Fruit fly (Drosophila melanogaster) whole organism, embryonic: Measurements from ENCODE around the gene Cyp4d21.

Experiments used
- Bgb ChIP-seq: fragments of 200-800 bp; sonication (Bioruptor generic); IDR thresholded peaks from 2 replicates; pipeline ENCODE4 v1.3.6; 2022; ENCODE audit warnings: missing biosample characterization, missing genetic modification characterization; ENCODE audit not compliant: partially characterized antibody
- CG10209 ChIP-seq: fragments of 200-800 bp; sonication (Bioruptor generic); optimal IDR thresholded peaks from 3 replicates; lab custom pipeline; 2017; ENCODE audit warnings: missing biosample characterization, mild to moderate bottlenecking, missing genetic modification characterization, missing genetic modification reagents
- CG10274 ChIP-seq: fragments of 200-800 bp; sonication (Bioruptor generic); optimal IDR thresholded peaks from 3 replicates; lab custom pipeline; 2017; ENCODE audit warnings: missing biosample characterization, mild to moderate bottlenecking, missing genetic modification characterization
- CG11456 ChIP-seq: fragments of 200-800 bp; sonication (Bioruptor generic); IDR thresholded peaks from 3 replicates; pipeline ENCODE4 v1.3.6; 2022; ENCODE audit warnings: missing biosample characterization, missing genetic modification characterization
- CG11695 ChIP-seq: fragments of 200-800 bp; sonication (Bioruptor generic); IDR thresholded peaks from 3 replicates; pipeline ENCODE4 v1.3.6; 2022; ENCODE audit warnings: missing biosample characterization, missing genetic modification characterization
- CG13123 ChIP-seq: fragments of 200-800 bp; sonication (Bioruptor generic); optimal IDR thresholded peaks from 2 replicates; lab custom pipeline; 2016; ENCODE audit warnings: missing biosample characterization, missing genetic modification characterization
- CG14965 ChIP-seq: fragments of 200-800 bp; sonication (Bioruptor generic); optimal IDR thresholded peaks from 2 replicates; lab custom pipeline; 2016; ENCODE audit warnings: missing biosample characterization, missing genetic modification characterization, borderline replicate concordance
- CG15269 ChIP-seq: fragments of 200-800 bp; sonication (Bioruptor generic); optimal IDR thresholded peaks from 2 replicates; lab custom pipeline; 2018; ENCODE audit warnings: missing biosample characterization, mild to moderate bottlenecking, missing genetic modification characterization, moderate library complexity
- CG1602 ChIP-seq: fragments of 200-800 bp; sonication (Bioruptor generic); optimal IDR thresholded peaks from 3 replicates; lab custom pipeline; 2016; ENCODE audit warnings: missing biosample characterization, missing genetic modification characterization
- CG16779 ChIP-seq: fragments of 200-800 bp; sonication (Bioruptor generic); IDR thresholded peaks from 2 replicates; pipeline ENCODE4 v1.3.6; 2022; ENCODE audit warnings: missing biosample characterization, missing genetic modification characterization
- CG17612 ChIP-seq: fragments of 200-800 bp; sonication (Bioruptor generic); IDR thresholded peaks from 2 replicates; pipeline ENCODE4 v1.3.6; 2022; ENCODE audit warnings: missing biosample characterization, missing genetic modification characterization
- CG2129 ChIP-seq: fragments of 200-800 bp; sonication (Bioruptor generic); IDR thresholded peaks from 2 replicates; pipeline ENCODE4 v1.3.6; 2022; ENCODE audit warnings: missing biosample characterization, missing genetic modification characterization; ENCODE audit not compliant: partially characterized antibody
- CG3281 ChIP-seq: fragments of 200-800 bp; sonication (Bioruptor generic); optimal IDR thresholded peaks from 3 replicates; lab custom pipeline; 2017; ENCODE audit warnings: missing biosample characterization, mild to moderate bottlenecking, missing genetic modification characterization
- CG34224 ChIP-seq: fragments of 200-800 bp; sonication (Bioruptor generic); IDR thresholded peaks from 3 replicates; pipeline ENCODE4 v1.3.6; 2022; ENCODE audit warnings: missing biosample characterization, missing genetic modification characterization; ENCODE audit not compliant: partially characterized antibody
- CG3995 ChIP-seq: fragments of 200-800 bp; sonication (Bioruptor generic); optimal IDR thresholded peaks from 3 replicates; lab custom pipeline; 2016; ENCODE audit warnings: missing biosample characterization, missing genetic modification characterization
- CG4820 ChIP-seq: fragments of 200-800 bp; sonication (Bioruptor generic); optimal IDR thresholded peaks from 3 replicates; lab custom pipeline; 2016; ENCODE audit warnings: missing biosample characterization, missing genetic modification characterization
- CG8281 ChIP-seq: fragments of 200-800 bp; sonication (Bioruptor generic); optimal IDR thresholded peaks from 2 replicates; lab custom pipeline; 2018; ENCODE audit warnings: missing biosample characterization, mild to moderate bottlenecking, missing genetic modification characterization, moderate library complexity
- CG9215 ChIP-seq: fragments of 200-800 bp; sonication (Bioruptor generic); IDR thresholded peaks from 2 replicates; pipeline ENCODE4 v1.3.6; 2022; ENCODE audit warnings: missing biosample characterization, missing genetic modification characterization
- CG9437 ChIP-seq: fragments of 200-800 bp; sonication (Bioruptor generic); optimal IDR thresholded peaks from 2 replicates; lab custom pipeline; 2018; ENCODE audit warnings: missing biosample characterization, mild to moderate bottlenecking, missing genetic modification characterization
- CoRest ChIP-seq: fragments of 200-800 bp; sonication (Bioruptor generic); optimal IDR thresholded peaks from 3 replicates; lab custom pipeline; 2018; ENCODE audit warnings: missing biosample characterization, mild to moderate bottlenecking, missing genetic modification characterization, moderate library complexity
- D19B ChIP-seq: fragments of 200-800 bp; sonication (Bioruptor generic); optimal IDR thresholded peaks from 2 replicates; lab custom pipeline; 2017; ENCODE audit warnings: missing biosample characterization, mild to moderate bottlenecking, missing genetic modification characterization
- Dad ChIP-seq: fragments of 200-800 bp; sonication (Bioruptor generic); optimal IDR thresholded peaks from 3 replicates; lab custom pipeline; 2016; ENCODE audit warnings: missing biosample characterization, missing genetic modification characterization
- Deaf1 ChIP-seq: fragments of 200-800 bp; optimal IDR thresholded peaks from 3 replicates; lab custom pipeline; 2019; ENCODE audit warnings: missing biosample characterization, mild to moderate bottlenecking, missing genetic modification characterization, moderate library complexity
- Dek ChIP-seq: fragments of 200-800 bp; sonication (Bioruptor generic); optimal IDR thresholded peaks from 3 replicates; lab custom pipeline; 2019; ENCODE audit warnings: missing biosample characterization, mild to moderate bottlenecking, missing genetic modification characterization, moderate library complexity
- HLH3B ChIP-seq: fragments of 200-800 bp; sonication (Bioruptor generic); IDR thresholded peaks from 2 replicates; pipeline ENCODE4 v1.3.6; 2022; ENCODE audit warnings: missing biosample characterization, missing genetic modification characterization
- HmgD ChIP-seq: fragments of 200-800 bp; sonication (Bioruptor generic); optimal IDR thresholded peaks from 3 replicates; lab custom pipeline; 2016; ENCODE audit warnings: missing biosample characterization, missing genetic modification characterization
- HmgZ ChIP-seq: fragments of 200-800 bp; sonication (Bioruptor generic); optimal IDR thresholded peaks from 2 replicates; lab custom pipeline; 2018; ENCODE audit warnings: missing biosample characterization, mild to moderate bottlenecking, missing genetic modification characterization
- Hr3 ChIP-seq: fragments of 200-800 bp; sonication (Bioruptor generic); optimal IDR thresholded peaks from 3 replicates; lab custom pipeline; 2016; ENCODE audit warnings: missing biosample characterization, missing genetic modification characterization
- Hr51 ChIP-seq, 2 experiments: fragments of 200-800 bp; sonication (Bioruptor generic); optimal IDR thresholded peaks; 2 replicates in 1 of 2; 3 replicates in 1 of 2; lab custom pipeline; 2016 to 2018; ENCODE audit warnings: missing biosample characterization in 2 of 2, missing genetic modification characterization in 2 of 2, mild to moderate bottlenecking in 1 of 2, moderate library complexity in 1 of 2
- Meics ChIP-seq: fragments of 200-800 bp; sonication (Bioruptor generic); optimal IDR thresholded peaks from 2 replicates; lab custom pipeline; 2017; ENCODE audit warnings: missing biosample characterization, mild to moderate bottlenecking, missing genetic modification characterization
- Tbp ChIP-seq: fragments of >200 bp; optimal IDR thresholded peaks from 2 replicates; lab custom pipeline; 2018; ENCODE audit warnings: missing biosample characterization, missing genetic modification characterization
- Vsx1 ChIP-seq: fragments of 200-800 bp; sonication (Bioruptor generic); optimal IDR thresholded peaks from 2 replicates; lab custom pipeline; 2017; ENCODE audit warnings: missing biosample characterization, mild to moderate bottlenecking, missing genetic modification characterization, missing genetic modification reagents
- bbx ChIP-seq: fragments of 200-800 bp; sonication (Bioruptor generic); IDR thresholded peaks from 2 replicates; pipeline ENCODE4 v1.3.6; 2022; ENCODE audit warnings: missing biosample characterization, missing genetic modification characterization; ENCODE audit not compliant: partially characterized antibody
- cato ChIP-seq: fragments of 200-800 bp; sonication (Bioruptor generic); optimal IDR thresholded peaks from 2 replicates; lab custom pipeline; 2016; ENCODE audit warnings: missing biosample characterization, missing genetic modification characterization, borderline replicate concordance
- caup ChIP-seq: fragments of 200-800 bp; sonication (Bioruptor generic); optimal IDR thresholded peaks from 3 replicates; lab custom pipeline; 2017; ENCODE audit warnings: missing biosample characterization, mild to moderate bottlenecking, missing genetic modification characterization, moderate library complexity; ENCODE audit not compliant: severe bottlenecking
- exex ChIP-seq: fragments of 200-800 bp; sonication (Bioruptor generic); optimal IDR thresholded peaks from 4 replicates; lab custom pipeline; 2018; ENCODE audit warnings: missing biosample characterization, mild to moderate bottlenecking, missing genetic modification characterization, moderate library complexity
- gce ChIP-seq: fragments of 200-800 bp; sonication (Bioruptor generic); IDR thresholded peaks from 3 replicates; pipeline ENCODE4 v1.3.6; 2022; ENCODE audit warnings: missing biosample characterization, missing genetic modification characterization
- jing ChIP-seq: fragments of 200-800 bp; sonication (Bioruptor generic); optimal IDR thresholded peaks from 2 replicates; lab custom pipeline; 2018; ENCODE audit warnings: missing biosample characterization, mild to moderate bottlenecking, missing genetic modification characterization
- kni ChIP-seq: fragments of 200-800 bp; sonication (Bioruptor generic); optimal IDR thresholded peaks from 3 replicates; lab custom pipeline; 2017; ENCODE audit warnings: mild to moderate bottlenecking, missing biosample characterization, missing genetic modification reagents, missing genetic modification characterization
- pros ChIP-seq: fragments of 200-800 bp; sonication (Bioruptor generic); optimal IDR thresholded peaks from 3 replicates; lab custom pipeline; 2019; ENCODE audit warnings: missing biosample characterization, mild to moderate bottlenecking, missing genetic modification characterization, moderate library complexity
- run ChIP-seq: fragments of 200-800 bp; sonication (Bioruptor generic); optimal IDR thresholded peaks from 3 replicates; lab custom pipeline; 2018; ENCODE audit warnings: missing biosample characterization, mild to moderate bottlenecking, missing genetic modification characterization
- sens ChIP-seq: fragments of 200-800 bp; sonication (Bioruptor generic); peaks from one replicate; lab custom pipeline; 2016; ENCODE audit warnings: missing biosample characterization, missing genetic modification characterization
- unc-4 ChIP-seq: fragments of 200-800 bp; sonication (Bioruptor generic); IDR thresholded peaks from 2 replicates; pipeline ENCODE4 v1.3.6; 2022; ENCODE audit warnings: missing biosample characterization, missing genetic modification characterization; ENCODE audit not compliant: partially characterized antibody
- unpg ChIP-seq: fragments of 200-800 bp; sonication (Bioruptor generic); optimal IDR thresholded peaks from 3 replicates; lab custom pipeline; 2018; ENCODE audit warnings: missing biosample characterization, mild to moderate bottlenecking, missing genetic modification characterization, moderate library complexity
- wdn ChIP-seq: fragments of 200-800 bp; sonication (Bioruptor generic); IDR thresholded peaks from 2 replicates; pipeline ENCODE4 v1.3.6; 2022; ENCODE audit warnings: missing biosample characterization, missing genetic modification characterization
- z ChIP-seq: fragments of 200-800 bp; sonication (Bioruptor generic); IDR thresholded peaks from 3 replicates; pipeline ENCODE4 v1.3.6; 2022; ENCODE audit warnings: missing biosample characterization, missing genetic modification characterization
- zen ChIP-seq: fragments of 200-800 bp; sonication (Bioruptor generic); optimal IDR thresholded peaks from 3 replicates; lab custom pipeline; 2018; ENCODE audit warnings: missing biosample characterization, mild to moderate bottlenecking, missing genetic modification characterization, moderate library complexity

The Cyp4d21 gene

DNA sequence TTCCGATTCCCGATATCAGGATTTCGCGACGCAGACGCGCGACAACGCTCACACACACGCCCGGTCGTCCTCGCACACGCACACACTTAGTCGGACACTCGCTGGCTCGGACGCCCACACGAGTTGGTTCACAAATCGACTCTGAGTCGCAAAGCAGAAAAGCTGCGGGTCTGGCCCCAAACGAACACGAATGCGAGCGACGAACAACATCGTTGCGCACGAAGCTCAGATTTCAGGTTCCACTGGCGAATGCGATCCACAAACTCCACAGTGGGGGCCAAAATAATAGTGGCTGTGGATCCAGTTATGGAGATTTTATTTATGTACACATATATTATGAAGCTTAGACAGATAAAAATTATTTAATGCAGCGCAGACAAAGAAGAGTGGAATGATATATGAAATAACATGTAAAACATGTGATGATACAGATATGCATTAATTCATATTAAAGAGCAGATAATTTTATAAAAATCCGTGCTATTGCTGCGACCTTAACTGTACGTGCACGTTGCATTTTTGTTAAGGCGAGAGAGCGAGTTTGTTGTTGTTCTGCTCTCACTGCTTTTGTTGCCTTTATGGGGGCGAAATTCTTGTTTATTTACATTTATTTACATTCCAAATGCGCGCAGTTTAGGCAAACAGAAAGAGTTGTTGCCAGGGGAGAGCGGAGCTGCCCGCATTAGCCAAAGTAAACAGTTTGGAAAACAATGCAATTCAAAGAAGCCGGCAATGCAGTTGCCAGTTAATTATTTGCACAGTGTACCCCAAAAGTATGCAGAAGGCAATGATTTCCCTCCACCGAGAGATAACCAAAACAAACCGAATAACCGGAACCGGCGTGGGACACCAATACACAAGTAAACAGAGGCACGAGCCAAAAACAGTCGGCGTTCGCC is 28.7 kb upstream of the Cyp4d21 start (continued):
- TF ChIP-seq CG9215 = no peak; the same call in 1 of the 2 replicates
- no peak for TF ChIP-seq CG2129
- peak; percentile 5 for TF ChIP-seq CG9437 (GFP tag; lab: Kevin White, UChicago)
- 0 out of 2 replicates have a peak, but pooled peaks have one; percentile 35 for TF ChIP-seq CG16779 (GFP tag; lab: Robert Waterston, UW)
- peak; percentile 42 for TF ChIP-seq HmgZ
- peak; percentile 95 for TF ChIP-seq kni (GFP tag; lab: Kevin White, UChicago)
- TF ChIP-seq Tbp = no peak
- no peak for TF ChIP-seq unc-4
- no peak for TF ChIP-seq CG11456 (GFP tag; lab: Robert Waterston, UW)
- TF ChIP-seq wdn = 0 out of 2 replicates have a peak, but pooled peaks have one; percentile 18
- TF ChIP-seq CG11695 = peak; percentile 87
- peak; percentile 9 for TF ChIP-seq CG1602 (GFP tag; lab: Kevin White, UChicago)
- TF ChIP-seq zen (tag; lab: Kevin White, UChicago) = peak; percentile 77
- no peak for TF ChIP-seq CG3995 (GFP tag; lab: Kevin White, UChicago)
- TF ChIP-seq Vsx1 (GFP tag; lab: Kevin White, UChicago) = peak; percentile 86
- peak; percentile 21; the same call in 1 of the 3 replicates for TF ChIP-seq CG34224 (GFP tag; lab: Robert Waterston, UW)
- TF ChIP-seq Hr51 (GFP tag; optimal IDR thresholded peaks at IDR 0.05; lab: Kevin White, UChicago) = peak; percentile 52 to 94
- peak; percentile 62 for TF ChIP-seq gce (GFP tag; lab: Robert Waterston, UW)
- peak; percentile 99 for TF ChIP-seq sens (GFP tag; lab: Kevin White, UChicago)
- no peak for TF ChIP-seq exex (tag; lab: Kevin White, UChicago)
- TF ChIP-seq Dad (GFP tag; lab: Kevin White, UChicago) = peak; percentile 67
- TF ChIP-seq CoRest (tag; lab: Kevin White, UChicago) = peak; percentile 87
- TF ChIP-seq Meics = peak; percentile 82
- no peak for TF ChIP-seq HmgD
- TF ChIP-seq D19B (GFP tag; lab: Kevin White, UChicago) = peak; percentile 41
- peak; percentile 46 for TF ChIP-seq CG10209
- peak; percentile 66; the same call in 1 of the 2 replicates for TF ChIP-seq CG17612
- TF ChIP-seq Bgb (GFP tag; lab: Robert Waterston, UW) = peak; percentile 59; the same call in 1 of the 2 replicates
- peak; percentile 73 for TF ChIP-seq CG3281 (GFP tag; lab: Kevin White, UChicago)
- no peak for TF ChIP-seq CG13123 (GFP tag; lab: Kevin White, UChicago)
- TF ChIP-seq CG15269 (tag; lab: Kevin White, UChicago) = no peak
- peak; percentile 100 for TF ChIP-seq Deaf1 (tag; lab: Kevin White, UChicago)
- peak; percentile 66 for TF ChIP-seq caup (GFP tag; lab: Kevin White, UChicago)
- peak; percentile 41 for TF ChIP-seq pros (GFP tag; lab: Kevin White, UChicago)
- TF ChIP-seq z = 0 out of 3 replicates have a peak, but pooled peaks have one; percentile 35
- TF ChIP-seq CG14965 (GFP tag; lab: Kevin White, UChicago) = peak; percentile 49
- TF ChIP-seq jing (GFP tag; lab: Kevin White, UChicago) = peak; percentile 74
- TF ChIP-seq unpg (GFP tag; lab: Kevin White, UChicago) = peak; percentile 94
- TF ChIP-seq Hr3 (GFP tag; lab: Kevin White, UChicago) = no peak
- TF ChIP-seq CG8281 (tag; lab: Kevin White, UChicago) = peak; percentile 49
- TF ChIP-seq cato = no peak
- peak; percentile 64; the same call in 1 of the 2 replicates for TF ChIP-seq bbx (GFP tag; lab: Robert Waterston, UW)
- TF ChIP-seq CG10274 (GFP tag; lab: Kevin White, UChicago) = peak; percentile 44
- peak; percentile 82 for TF ChIP-seq CG4820 (GFP tag; lab: Kevin White, UChicago)
- TF ChIP-seq run (tag; lab: Kevin White, UChicago) = peak; percentile 32
- TF ChIP-seq HLH3B = peak; percentile 62; the same call in 1 of the 2 replicates
- no peak for TF ChIP-seq Dek
